Fruit fly (Drosophila melanogaster): Measurements from ENCODE around the gene CG13775.
A peak's percentile ranks its signal among the peaks of the same experiment; 100 is the strongest.

DNA sequence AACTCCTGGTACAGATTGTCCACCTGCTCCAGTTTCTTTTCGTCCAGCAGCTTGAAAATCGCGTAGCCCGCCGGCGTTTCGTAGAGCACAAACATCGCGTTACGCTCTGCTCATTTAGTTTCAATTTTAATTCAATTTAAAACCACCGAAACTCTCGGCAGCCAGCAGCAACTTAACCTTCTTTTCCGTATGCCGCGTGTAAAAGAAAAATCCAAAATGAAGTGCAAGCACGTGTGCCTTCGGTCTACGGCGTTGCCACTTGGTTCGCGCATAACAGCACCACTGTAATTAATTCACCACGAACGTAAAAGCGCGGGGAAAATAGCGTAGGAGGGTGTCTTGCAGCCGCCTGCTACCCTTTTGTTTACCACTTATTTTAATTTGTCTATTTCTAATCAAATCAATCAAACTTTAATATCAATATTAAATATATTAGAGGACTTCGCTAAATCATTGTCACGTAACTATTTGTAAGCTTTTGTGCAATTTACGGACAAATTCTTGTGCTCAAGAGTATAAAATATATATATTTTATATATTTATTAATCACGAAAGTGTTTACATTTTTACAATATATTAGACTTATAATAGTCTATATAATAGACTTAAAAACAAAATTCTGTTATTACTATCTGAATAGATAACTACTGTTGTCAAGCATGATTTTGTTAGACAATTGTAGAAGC lies 38.1 kb downstream of the CG13775 start, which contains the start of gene nop5:
- no peak for TF ChIP-seq toe (GFP tag; optimal IDR thresholded peaks at IDR 0.05)
- TF ChIP-seq CG11617 (GFP tag; optimal IDR thresholded peaks at IDR 0.05) = peak; percentile 84
- TF ChIP-seq kay (GFP tag; ENCODE audit: borderline replicate concordance) = no peak
- no peak for TF ChIP-seq Hr96 (GFP tag; optimal IDR thresholded peaks at IDR 0.05)
- TF ChIP-seq pad (GFP tag; optimal IDR thresholded peaks at IDR 0.05) = peak; percentile 78
- no peak for TF ChIP-seq cnc (optimal IDR thresholded peaks at IDR 0.05)
- no peak for TF ChIP-seq ovo (GFP tag; optimal IDR thresholded peaks at IDR 0.05)
- TF ChIP-seq CG7045 (GFP tag; optimal IDR thresholded peaks at IDR 0.05) = peak; percentile 79
